Worm (Caenorhabditis elegans) whole organism, midembryonic: ENCODE results near the gene lido-10.

Source experiments
- flt-1 ChIP-seq: fragments of 200-800 bp; sonication (Bioruptor generic); IDR thresholded peaks from 2 replicates; pipeline ENCODE4 v1.3.6; 2022; ENCODE audit warnings: missing genetic modification characterization, missing compliant biosample characterization
- ref-1 ChIP-seq: fragments of 200-800 bp; sonication (Bioruptor generic); conservative IDR thresholded peaks from 2 replicates; pipeline ENCODE4 v1.3.6; 2022; ENCODE audit warnings: missing genetic modification reagents, missing genetic modification characterization, missing compliant biosample characterization
- tab-1 ChIP-seq: fragments of 200-800 bp; sonication (Bioruptor generic); IDR thresholded peaks from 2 replicates; pipeline ENCODE4 v1.3.6; 2022; ENCODE audit warnings: missing genetic modification characterization, missing compliant biosample characterization
- ztf-23 ChIP-seq: fragments of 200-800 bp; sonication (Bioruptor generic); IDR thresholded peaks from 2 replicates; pipeline ENCODE4 v1.3.6; 2022; ENCODE audit warnings: missing genetic modification reagents, missing genetic modification characterization, missing compliant biosample characterization

DNA sequence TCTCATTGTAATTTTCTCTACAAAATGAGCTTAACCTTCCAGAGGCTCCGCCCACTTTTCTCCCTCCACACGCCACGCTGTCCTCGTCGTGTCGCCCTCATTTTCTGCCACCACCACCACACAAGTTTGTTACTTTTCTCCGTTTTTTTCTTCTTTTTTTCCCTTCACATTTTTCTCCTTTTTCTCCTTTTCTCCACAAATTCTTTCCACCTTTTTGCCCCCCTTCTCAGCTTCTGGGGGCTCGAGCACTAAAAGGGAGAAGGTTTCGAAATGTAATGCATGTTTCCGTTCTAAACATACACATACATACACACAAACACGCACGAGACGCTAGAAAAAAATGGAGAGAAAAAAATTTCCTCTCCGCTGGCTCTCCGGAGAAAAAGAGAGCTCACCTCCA lies 25.7 kb upstream of the lido-10 start, which contains the start of gene nhr-88:
- TF ChIP-seq flt-1 (GFP tag; lab: Robert Waterston, UW) (no peak), ref-1 (GFP tag; lab: Robert Waterston, UW) (no peak), ztf-23 (GFP tag; lab: Robert Waterston, UW) (no peak), tab-1 (GFP tag; lab: Robert Waterston, UW) (no peak)
